Worm (Caenorhabditis elegans): ENCODE measurements around the gene C41H7.9.

Gene C41H7.9

DNA sequence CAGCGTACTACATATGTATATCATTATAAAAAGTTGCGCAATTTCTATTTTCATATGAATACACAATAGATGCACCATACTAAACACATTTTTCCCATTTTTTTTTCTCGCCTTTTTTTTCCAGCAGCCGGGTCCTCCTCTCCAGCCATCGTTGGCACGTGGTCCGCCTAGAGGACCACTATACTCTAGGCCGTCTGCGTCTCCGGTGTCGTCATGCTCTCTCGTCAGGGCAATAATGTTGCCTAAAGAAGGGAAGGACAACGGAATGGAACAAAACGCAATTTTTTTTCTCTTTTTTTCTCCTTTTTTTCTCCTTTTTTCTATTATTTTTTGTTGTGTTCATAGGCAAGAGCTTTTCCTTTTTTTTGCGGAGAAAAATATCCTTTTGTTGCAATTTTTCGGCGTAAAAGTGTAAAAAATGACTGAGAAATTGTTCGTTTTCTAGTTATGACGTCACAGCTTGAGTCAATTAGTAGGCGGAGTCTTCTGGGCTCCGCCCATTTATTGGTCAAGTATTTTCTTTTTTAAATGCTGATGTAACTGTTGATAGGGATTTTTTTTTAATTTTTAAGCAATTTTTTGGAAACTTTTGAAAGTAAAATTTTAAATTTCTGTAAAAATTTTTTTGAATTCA lies 49.4 kb downstream of the C41H7.9 start:
- peak; percentile 29 for TF ChIP-seq fkh-8 (tag; optimal IDR thresholded peaks at IDR 0.05)
- TF ChIP-seq mab-9 (GFP tag; IDR thresholded peaks at IDR 0.05) = 0 out of 2 replicates have a peak, but pooled peaks have one; percentile 32
- peak; percentile 38 for TF ChIP-seq tbx-2 (tag; optimal IDR thresholded peaks at IDR 0.05)
- peak; percentile 69 for TF ChIP-seq unc-86 (tag; optimal IDR thresholded peaks at IDR 0.05)
- TF ChIP-seq ceh-63 (GFP tag; optimal IDR thresholded peaks at IDR 0.05) = no peak
- TF ChIP-seq nhr-20 (tag; optimal IDR thresholded peaks at IDR 0.05) = peak; percentile 71
- peak in 1 of 2 experiments; percentile 31 for TF ChIP-seq lin-35 (GFP tag; optimal IDR thresholded peaks at IDR 0.05)
- TF ChIP-seq isw-1 (GFP tag; IDR thresholded peaks at IDR 0.05) = peak; percentile 40; the same call in 1 of the 2 replicates
- TF ChIP-seq nhr-19 (GFP tag; conservative IDR thresholded peaks at IDR 0.05) = no peak
- TF ChIP-seq lsy-2 (tag; optimal IDR thresholded peaks at IDR 0.05) = peak in 1 of 2 experiments; percentile 28
- TF ChIP-seq nhr-90 (tag; optimal IDR thresholded peaks at IDR 0.05; ENCODE audit: poor library complexity) = no peak
- TF ChIP-seq ceh-8 (GFP tag; optimal IDR thresholded peaks at IDR 0.05) = peak; percentile 36
- peak; percentile 85 for TF ChIP-seq fkh-10 (GFP tag; optimal IDR thresholded peaks at IDR 0.05)
- TF ChIP-seq mdl-1 (tag; optimal IDR thresholded peaks at IDR 0.05) = peak; percentile 51 to 63
- no peak for TF ChIP-seq egl-27 (tag; optimal IDR thresholded peaks at IDR 0.05)
- no peak for TF ChIP-seq xbp-1 (tag; optimal IDR thresholded peaks at IDR 0.05)
- no peak for TF ChIP-seq nhr-71 (tag; optimal IDR thresholded peaks at IDR 0.05)
- peak; percentile 93 for TF ChIP-seq lin-14 (GFP tag; optimal IDR thresholded peaks at IDR 0.05)
- TF ChIP-seq efl-1 (optimal IDR thresholded peaks at IDR 0.05) = peak; percentile 32 to 38
- TF ChIP-seq efl-1 (GFP tag; optimal IDR thresholded peaks at IDR 0.05 in 1 of 2) = no peak
- peak; percentile 53 for TF ChIP-seq swsn-7 (tag; optimal IDR thresholded peaks at IDR 0.05)
- peak; percentile 6 for TF ChIP-seq ces-1 (GFP tag; optimal IDR thresholded peaks at IDR 0.05)
- peak; percentile 3 to 66 (median 16) for TF ChIP-seq ceh-82 (tag; optimal IDR thresholded peaks at IDR 0.05)
